Fruit fly (Drosophila melanogaster): Measurements from ENCODE around the gene CG32409.

CG32409 gene

dm6 chr3L:5881310-5882208, 17.8 kb upstream of the CG32409 start:
- TF ChIP-seq CG10209 (GFP tag; optimal IDR thresholded peaks at IDR 0.05) (peak; percentile 62), Dek (tag; optimal IDR thresholded peaks at IDR 0.05) (no peak), CG11398 (GFP tag; optimal IDR thresholded peaks at IDR 0.05) (peak; percentile 21), Ssrp (tag; optimal IDR thresholded peaks at IDR 0.05) (peak; percentile 65), kay (GFP tag; optimal IDR thresholded peaks at IDR 0.05) (peak; percentile 10), CG11723 (GFP tag; optimal IDR thresholded peaks at IDR 0.05) (peak; percentile 32), HLH54F (GFP tag; optimal IDR thresholded peaks at IDR 0.05) (peak; percentile 38), Xrp1 (GFP tag; IDR thresholded peaks at IDR 0.05) (peak; percentile 48; the same call in 1 of the 2 replicates), CG6791 (GFP tag; IDR thresholded peaks at IDR 0.05; ENCODE audit: partially characterized antibody) (no peak), slp2 (GFP tag; optimal IDR thresholded peaks at IDR 0.05) (peak; percentile 29), ewg (GFP tag; optimal IDR thresholded peaks at IDR 0.05) (peak; percentile 37), Atf-2 (GFP tag; optimal IDR thresholded peaks at IDR 0.05) (peak; percentile 56), Hsf (GFP tag; optimal IDR thresholded peaks at IDR 0.05) (peak; percentile 58), gsb (GFP tag; IDR thresholded peaks at IDR 0.05) (no peak), CG8478 (optimal IDR thresholded peaks at IDR 0.05) (peak; percentile 24), jumu (GFP tag; optimal IDR thresholded peaks at IDR 0.05) (peak; percentile 47), ci (GFP tag; IDR thresholded peaks at IDR 0.05) (peak; percentile 66; the same call in 2 of the 3 replicates), CG43689 (GFP tag; IDR thresholded peaks at IDR 0.05) (no peak), CG14014 (GFP tag; IDR thresholded peaks at IDR 0.05) (peak; percentile 49; the same call in 1 of the 2 replicates), chif (GFP tag; optimal IDR thresholded peaks at IDR 0.05) (peak; percentile 50 to 63), danr (GFP tag; IDR thresholded peaks at IDR 0.05) (peak; percentile 41; the same call in 1 of the 2 replicates), CG4820 (GFP tag; optimal IDR thresholded peaks at IDR 0.05) (no peak), CG3065 (GFP tag; optimal IDR thresholded peaks at IDR 0.05) (peak; percentile 12), shn (GFP tag; optimal IDR thresholded peaks at IDR 0.05) (peak; percentile 54), CG18262 (tag; optimal IDR thresholded peaks at IDR 0.05) (peak; percentile 41), Side (GFP tag; optimal IDR thresholded peaks at IDR 0.05) (no peak), NfI (GFP tag; optimal IDR thresholded peaks at IDR 0.05) (peak; percentile 40), unc-4 (GFP tag; IDR thresholded peaks at IDR 0.05; ENCODE audit: partially characterized antibody) (no peak), CG12104 (GFP tag; optimal IDR thresholded peaks at IDR 0.05) (peak; percentile 43), Elba2 (GFP tag; optimal IDR thresholded peaks at IDR 0.05) (peak; percentile 12), CG10366 (GFP tag; IDR thresholded peaks at IDR 0.05) (peak; percentile 45; the same call in 1 of the 2 replicates), Sox102F (GFP tag; optimal IDR thresholded peaks at IDR 0.05) (peak; percentile 49), ac (GFP tag; optimal IDR thresholded peaks at IDR 0.05) (peak; percentile 54), pfk (GFP tag; optimal IDR thresholded peaks at IDR 0.05) (no peak), Myb (GFP tag; optimal IDR thresholded peaks at IDR 0.05) (peak; percentile 7), CG30431 (GFP tag; optimal IDR thresholded peaks at IDR 0.05) (peak; percentile 51), vnd (GFP tag; IDR thresholded peaks at IDR 0.05; ENCODE audit: partially characterized antibody) (no peak), dimm (GFP tag; IDR thresholded peaks at IDR 0.05) (no peak), Hr3 (GFP tag; optimal IDR thresholded peaks at IDR 0.05) (peak; percentile 65), chn (GFP tag; optimal IDR thresholded peaks at IDR 0.05) (peak; percentile 51), z (GFP tag; IDR thresholded peaks at IDR 0.05) (no peak), Oaz (GFP tag; IDR thresholded peaks at IDR 0.05) (peak; percentile 42; the same call in 1 of the 2 replicates), BtbVII (GFP tag; optimal IDR thresholded peaks at IDR 0.05) (no peak), fd102C (GFP tag; optimal IDR thresholded peaks at IDR 0.05) (peak; percentile 30), D (optimal IDR thresholded peaks at IDR 0.05) (no peak), D (GFP tag; optimal IDR thresholded peaks at IDR 0.05) (peak; percentile 15), prd (optimal IDR thresholded peaks at IDR 0.05) (no peak), prd (GFP tag; IDR thresholded peaks at IDR 0.05) (no peak; the same call in 2 of the 3 replicates), NC2β (GFP tag; optimal IDR thresholded peaks at IDR 0.05) (peak; percentile 59), CG12391 (tag; optimal IDR thresholded peaks at IDR 0.05) (peak; percentile 73)
